Worm (Caenorhabditis elegans) whole organism, young adult: Measurements from ENCODE around the gene C02F5.10.

Experiments used
- B0261.1 ChIP-seq: sonication (generic microtip); optimal IDR thresholded peaks from 2 replicates; lab custom pipeline; 2016; ENCODE audit warnings: mild to moderate bottlenecking, missing genetic modification characterization, moderate library complexity, missing compliant biosample characterization
- B0336.3 ChIP-seq: fragments of 200-800 bp; sonication (Bioruptor generic); IDR thresholded peaks from 2 replicates; pipeline ENCODE4 v1.3.6; 2022; ENCODE audit warnings: missing genetic modification characterization, missing compliant biosample characterization
- F49E8.2 ChIP-seq: sonication (generic microtip); optimal IDR thresholded peaks from 3 replicates; lab custom pipeline; 2017; ENCODE audit warnings: missing genetic modification characterization, mild to moderate bottlenecking, missing compliant biosample characterization, antibody characterized with exemption, moderate library complexity; ENCODE audit not compliant: insufficient read depth
- F52B5.7 ChIP-seq: sonication (generic microtip); optimal IDR thresholded peaks from 2 replicates; lab custom pipeline; 2016; ENCODE audit warnings: mild to moderate bottlenecking, missing genetic modification characterization, missing compliant biosample characterization
- K11D2.4 ChIP-seq: fragments of 200-800 bp; sonication (Bioruptor generic); IDR thresholded peaks from 2 replicates; pipeline ENCODE4 v1.3.6; 2022; ENCODE audit warnings: missing genetic modification reagents, missing genetic modification characterization, missing compliant biosample characterization
- K12H6.12 ChIP-seq: fragments of 200-800 bp; sonication (Bioruptor generic); optimal IDR thresholded peaks from 2 replicates; lab custom pipeline; 2018; ENCODE audit warnings: mild to moderate bottlenecking, missing genetic modification characterization, missing compliant biosample characterization
- T07F8.4 ChIP-seq: sonication (generic microtip); optimal IDR thresholded peaks from 2 replicates; lab custom pipeline; 2016; ENCODE audit warnings: mild to moderate bottlenecking, missing genetic modification characterization, moderate library complexity, missing compliant biosample characterization
- Y53F4B.3 ChIP-seq: fragments of 200-800 bp; sonication (Bioruptor generic); IDR thresholded peaks from 2 replicates; pipeline ENCODE4 v1.3.6; 2022; ENCODE audit warnings: missing genetic modification reagents, missing genetic modification characterization, missing compliant biosample characterization
- Y79H2A.3 ChIP-seq: fragments of 200-800 bp; sonication (Bioruptor generic); conservative IDR thresholded peaks from 2 replicates; pipeline ENCODE4 v1.3.6; 2022; ENCODE audit warnings: missing genetic modification reagents, missing genetic modification characterization, missing compliant biosample characterization
- akir-1 ChIP-seq: fragments of 200-800 bp; sonication (Bioruptor generic); optimal IDR thresholded peaks from 2 replicates; lab custom pipeline; 2018; ENCODE audit warnings: mild to moderate bottlenecking, missing genetic modification characterization, moderate library complexity, missing compliant biosample characterization
- atf-7 ChIP-seq: sonication (generic microtip); optimal IDR thresholded peaks from 2 replicates; lab custom pipeline; 2017; ENCODE audit warnings: mild to moderate bottlenecking, missing genetic modification characterization, missing compliant biosample characterization
- attf-3 ChIP-seq: fragments of 200-800 bp; sonication (Bioruptor generic); conservative IDR thresholded peaks from 2 replicates; pipeline ENCODE4 v1.3.6; 2022; ENCODE audit warnings: missing genetic modification reagents, missing genetic modification characterization, missing compliant biosample characterization
- attf-5 ChIP-seq: fragments of 200-800 bp; sonication (Bioruptor generic); optimal IDR thresholded peaks from 2 replicates; lab custom pipeline; 2018; ENCODE audit warnings: mild to moderate bottlenecking, missing genetic modification characterization, missing compliant biosample characterization
- bed-2 ChIP-seq: fragments of 200-800 bp; sonication (Bioruptor generic); IDR thresholded peaks from 2 replicates; pipeline ENCODE4 v1.3.6; 2022; ENCODE audit warnings: missing genetic modification reagents, missing genetic modification characterization, missing compliant biosample characterization
- ccch-3 ChIP-seq: fragments of 200-800 bp; sonication (Bioruptor generic); optimal IDR thresholded peaks from 2 replicates; lab custom pipeline; 2018; ENCODE audit warnings: mild to moderate bottlenecking, missing genetic modification characterization, missing compliant biosample characterization
- cebp-1 ChIP-seq, 2 experiments: fragments of 200-800 bp in 1 of 2; sonication (Bioruptor generic) in 1 of 2; sonication (generic microtip) in 1 of 2; IDR thresholded peaks in 1 of 2; optimal IDR thresholded peaks in 1 of 2; 2 replicates each; pipeline versions ENCODE4 v1.3.6 to Lab custom; 2017 to 2022; ENCODE audit warnings: missing compliant biosample characterization in 2 of 2, missing genetic modification characterization in 2 of 2, mild to moderate bottlenecking in 1 of 2, missing genetic modification reagents in 1 of 2, moderate library complexity in 1 of 2
- ceh-58 ChIP-seq: fragments of 200-800 bp; sonication (Bioruptor generic); IDR thresholded peaks from 2 replicates; pipeline ENCODE4 v1.3.6; 2022; ENCODE audit warnings: missing genetic modification characterization, missing compliant biosample characterization
- egl-18 ChIP-seq: fragments of 200-800 bp; sonication (Bioruptor generic); IDR thresholded peaks from 2 replicates; pipeline ENCODE4 v1.3.6; 2022; ENCODE audit warnings: missing genetic modification reagents, missing genetic modification characterization, missing compliant biosample characterization
- ekl-4 ChIP-seq: fragments of 200-800 bp; sonication (Bioruptor generic); IDR thresholded peaks from 2 replicates; pipeline ENCODE4 v1.3.6; 2022; ENCODE audit warnings: missing genetic modification reagents, missing genetic modification characterization, missing compliant biosample characterization
- ets-4 ChIP-seq: fragments of 200-800 bp; sonication (Bioruptor generic); optimal IDR thresholded peaks from 2 replicates; lab custom pipeline; 2018; ENCODE audit warnings: mild to moderate bottlenecking, missing genetic modification characterization, missing compliant biosample characterization
- gei-17 ChIP-seq: fragments of 200-800 bp; sonication (Bioruptor generic); optimal IDR thresholded peaks from 2 replicates; lab custom pipeline; 2018; ENCODE audit warnings: mild to moderate bottlenecking, missing genetic modification characterization, missing compliant biosample characterization
- hsf-1 ChIP-seq: fragments of 200-800 bp; sonication (Bioruptor generic); IDR thresholded peaks from 2 replicates; pipeline ENCODE4 v1.3.6; 2022; ENCODE audit warnings: missing genetic modification reagents, missing genetic modification characterization, missing compliant biosample characterization
- let-607 ChIP-seq, 2 experiments: fragments of 200-800 bp in 1 of 2; sonication (Bioruptor generic) in 1 of 2; sonication (generic microtip) in 1 of 2; optimal IDR thresholded peaks; 2 replicates each; lab custom pipeline; 2016 to 2018; ENCODE audit warnings: mild to moderate bottlenecking in 2 of 2, missing compliant biosample characterization in 2 of 2, missing genetic modification characterization in 2 of 2, moderate library complexity in 2 of 2, missing genotype in 1 of 2
- lsy-27 ChIP-seq: sonication (generic microtip); optimal IDR thresholded peaks from 2 replicates; lab custom pipeline; 2017; ENCODE audit warnings: missing genetic modification characterization, mild to moderate bottlenecking, missing compliant biosample characterization, antibody characterized with exemption, missing genotype, borderline replicate concordance; ENCODE audit not compliant: insufficient read depth
- madf-3 ChIP-seq: fragments of 200-800 bp; sonication (Bioruptor generic); IDR thresholded peaks from 2 replicates; pipeline ENCODE4 v1.3.6; 2022; ENCODE audit warnings: missing genetic modification reagents, missing genetic modification characterization, missing compliant biosample characterization
- madf-8 ChIP-seq: fragments of 200-800 bp; sonication (Bioruptor generic); conservative IDR thresholded peaks from 2 replicates; pipeline ENCODE4 v1.3.6; 2022; ENCODE audit warnings: missing genetic modification reagents, missing genetic modification characterization, missing compliant biosample characterization
- nhr-120 ChIP-seq: fragments of 200-800 bp; sonication (Bioruptor generic); IDR thresholded peaks from 2 replicates; pipeline ENCODE4 v1.3.6; 2022; ENCODE audit warnings: missing genetic modification characterization, missing compliant biosample characterization
- nhr-179 ChIP-seq: sonication (generic microtip); optimal IDR thresholded peaks from 2 replicates; lab custom pipeline; 2016; ENCODE audit warnings: mild to moderate bottlenecking, missing genetic modification characterization, missing compliant biosample characterization
- nhr-80 ChIP-seq: sonication (generic microtip); optimal IDR thresholded peaks from 2 replicates; lab custom pipeline; 2016; ENCODE audit warnings: missing genetic modification characterization, missing compliant biosample characterization
- pha-4 ChIP-seq: fragments of 150-350 bp; sonication (generic microtip); optimal IDR thresholded peaks from 2 replicates; lab custom pipeline; 2014; ENCODE audit warnings: missing biosample characterization, missing genetic modification reagents, missing genetic modification characterization
- rpc-1 ChIP-seq, 2 experiments: fragments of 150-350 bp in 1 of 2; sonication (generic microtip) in 1 of 2; optimal IDR thresholded peaks; 2 replicates each; lab custom pipeline; 2014 to 2018; ENCODE audit warnings: missing biosample characterization in 1 of 2, missing genetic modification characterization in 1 of 2, missing genetic modification reagents in 1 of 2, missing genotype in 1 of 2
- sdz-38 ChIP-seq: sonication (generic microtip); optimal IDR thresholded peaks from 2 replicates; lab custom pipeline; 2016; ENCODE audit warnings: missing genotype, missing genetic modification characterization, missing compliant biosample characterization
- sea-2 ChIP-seq: fragments of 200-800 bp; sonication (Bioruptor generic); IDR thresholded peaks from 2 replicates; pipeline ENCODE4 v1.3.6; 2022; ENCODE audit warnings: missing genetic modification characterization, missing compliant biosample characterization
- snpc-1.1 ChIP-seq: sonication (generic microtip); optimal IDR thresholded peaks from 2 replicates; lab custom pipeline; 2017; ENCODE audit warnings: missing genetic modification characterization, mild to moderate bottlenecking, missing compliant biosample characterization, antibody characterized with exemption, moderate library complexity, missing genotype, missing genetic modification reagents; ENCODE audit not compliant: insufficient read depth
- snpc-1.3 ChIP-seq: sonication (generic microtip); optimal IDR thresholded peaks from 2 replicates; lab custom pipeline; 2017; ENCODE audit warnings: missing genetic modification characterization, mild to moderate bottlenecking, missing compliant biosample characterization, antibody characterized with exemption, moderate library complexity, missing genotype, missing genetic modification reagents; ENCODE audit not compliant: insufficient read depth
- snpc-3.4 ChIP-seq: sonication (generic microtip); optimal IDR thresholded peaks from 2 replicates; lab custom pipeline; 2017; ENCODE audit warnings: missing genetic modification characterization, mild to moderate bottlenecking, missing compliant biosample characterization, antibody characterized with exemption, moderate library complexity, missing genotype, missing genetic modification reagents
- snpc-4 ChIP-seq, 5 experiments: fragments of 150-350 bp in 1 of 5; sonication (generic microtip) in 4 of 5; optimal IDR thresholded peaks; 2 replicates each; lab custom pipeline; 2014 to 2018; ENCODE audit warnings: missing genetic modification characterization in 5 of 5, missing biosample characterization in 3 of 5, antibody characterized with exemption in 2 of 5, mild to moderate bottlenecking in 2 of 5, missing compliant biosample characterization in 2 of 5, missing genotype in 2 of 5, moderate library complexity in 2 of 5, missing genetic modification reagents in 1 of 5
- somi-1 ChIP-seq: fragments of 200-800 bp; sonication (Bioruptor generic); optimal IDR thresholded peaks from 2 replicates; lab custom pipeline; 2018; ENCODE audit warnings: mild to moderate bottlenecking, missing genetic modification characterization, missing compliant biosample characterization
- tlf-1 ChIP-seq: fragments of 200-800 bp; sonication (Bioruptor generic); optimal IDR thresholded peaks from 2 replicates; lab custom pipeline; 2018; ENCODE audit warnings: mild to moderate bottlenecking, missing genetic modification characterization, missing compliant biosample characterization
- unc-130 ChIP-seq: sonication (generic microtip); optimal IDR thresholded peaks from 2 replicates; lab custom pipeline; 2016; ENCODE audit warnings: missing genetic modification reagents, missing genetic modification characterization, missing compliant biosample characterization
- zfh-2 ChIP-seq: fragments of 200-800 bp; sonication (Bioruptor generic); conservative IDR thresholded peaks from 2 replicates; pipeline ENCODE4 v1.3.6; 2022; ENCODE audit warnings: missing genetic modification reagents, missing genetic modification characterization, missing compliant biosample characterization
- ztf-18 ChIP-seq: sonication (generic microtip); optimal IDR thresholded peaks from 2 replicates; lab custom pipeline; 2016; ENCODE audit warnings: missing genotype, mild to moderate bottlenecking, missing genetic modification characterization, missing compliant biosample characterization

C02F5.10 gene

ce11 chrIII:8227511-8227910 is 21.8 kb downstream of the C02F5.10 start, which contains the start of gene fbxl-1 (continued):
- TF ChIP-seq bed-2 (GFP tag; lab: Robert Waterston, UW) (no peak), attf-3 (GFP tag; lab: Robert Waterston, UW) (peak; percentile 76), K12H6.12 (peak; percentile 86), madf-8 (GFP tag; lab: Robert Waterston, UW) (no peak), B0261.1 (tag; lab: Kevin White, UChicago) (no peak), gei-17 (GFP tag; lab: Kevin White, UChicago) (peak; percentile 37), ekl-4 (GFP tag; lab: Robert Waterston, UW) (peak; percentile 49; the same call in 1 of the 2 replicates), nhr-120 (no peak), snpc-1.3 (tag; lab: Kevin White, UChicago) (no peak), sdz-38 (no peak), hsf-1 (GFP tag; lab: Robert Waterston, UW) (no peak), ets-4 (GFP tag; lab: Kevin White, UChicago) (peak; percentile 65), attf-5 (peak; percentile 93), lsy-27 (no peak), nhr-179 (tag; lab: Kevin White, UChicago) (no peak), atf-7 (tag; lab: Kevin White, UChicago) (peak; percentile 16), tlf-1 (peak; percentile 25), sea-2 (GFP tag; lab: Robert Waterston, UW) (no peak), snpc-1.1 (tag; lab: Kevin White, UChicago) (no peak), ccch-3 (no peak), F52B5.7 (tag; lab: Kevin White, UChicago) (no peak), Y79H2A.3 (GFP tag; lab: Robert Waterston, UW) (no peak), T07F8.4 (tag; lab: Kevin White, UChicago) (no peak), unc-130 (GFP tag; lab: Kevin White, UChicago) (no peak), ceh-58 (GFP tag; lab: Robert Waterston, UW) (no peak), F49E8.2 (tag; lab: Kevin White, UChicago) (no peak), K11D2.4 (GFP tag; lab: Robert Waterston, UW) (peak; percentile 77; the same call in 1 of the 2 replicates), ztf-18 (peak; percentile 45), nhr-80 (tag; lab: Kevin White, UChicago) (peak; percentile 85), egl-18 (GFP tag; lab: Robert Waterston, UW) (no peak), zfh-2 (GFP tag; lab: Robert Waterston, UW) (peak; percentile 98), let-607 (tag; optimal IDR thresholded peaks at IDR 0.05; lab: Kevin White, UChicago) (peak in 1 of 2 experiments; percentile 43)

ce11 chrIII:8226178-8226577 is 23.1 kb downstream of the C02F5.10 start, which contains the start of gene rfs-1:
TSS of gene rfs-1 (plus strand) at chrIII:8226478.
- TF ChIP-seq B0336.3 (GFP tag; lab: Robert Waterston, UW) (peak; percentile 55; the same call in 1 of the 2 replicates), attf-3 (GFP tag; lab: Robert Waterston, UW) (no peak), snpc-4 (GFP tag; optimal IDR thresholded peaks at IDR 0.05; lab: Kevin White, UChicago) (no peak), snpc-4 (tag; optimal IDR thresholded peaks at IDR 0.05; lab: Kevin White, UChicago) (no peak), Y53F4B.3 (no peak), nhr-80 (tag; lab: Kevin White, UChicago) (no peak), gei-17 (GFP tag; lab: Kevin White, UChicago) (no peak), rpc-1 (optimal IDR thresholded peaks at IDR 0.05; lab: Kevin White, UChicago) (no peak), rpc-1 (tag; optimal IDR thresholded peaks at IDR 0.05; lab: Kevin White, UChicago) (no peak), ceh-58 (GFP tag; lab: Robert Waterston, UW) (no peak), akir-1 (GFP tag; lab: Kevin White, UChicago) (no peak), cebp-1 (GFP tag; IDR thresholded peaks at IDR 0.05; lab: Robert Waterston, UW) (no peak), cebp-1 (tag; optimal IDR thresholded peaks at IDR 0.05; lab: Kevin White, UChicago) (no peak), pha-4 (tag; lab: Kevin White, UChicago) (no peak), somi-1 (GFP tag; lab: Kevin White, UChicago) (no peak), snpc-3.4 (no peak), madf-3 (GFP tag; lab: Robert Waterston, UW) (0 out of 2 replicates have a peak, but pooled peaks have one; percentile 40)
- TF ChIP-seq, all 124 proteins: peak for 2
